Worm (Caenorhabditis elegans): ENCODE results near the gene ceh-84.
A peak's percentile ranks its signal among the peaks of the same experiment; 100 is the strongest.
"Not testable (repeated sequence)": the region's sequence is repeated elsewhere in the genome, so short reads cannot be mapped to it uniquely, and the experiment has no call there.

Gene ceh-84

ce11 chrII:2000720-2001119 is at the start of gene ceh-84:
Gene ceh-84, minus strand, starts transcription at chrII:2000820.
- not testable (repeated sequence) for TF ChIP-seq madf-6, ceh-100, ceh-91 (GFP tag; IDR thresholded peaks at IDR 0.05)

ce11 chrII:2046556-2046955 is 45.9 kb upstream of the ceh-84 start, which contains the start of gene math-1:
Gene math-1, minus strand, starts transcription at chrII:2046656.
- 0 out of 2 replicates have a peak, but pooled peaks have one; percentile 7 for TF ChIP-seq zfh-2 (GFP tag; conservative IDR thresholded peaks at IDR 0.05)

ce11 chrII:2045505-2045904 is 44.9 kb upstream of the ceh-84 start, which contains the start of gene bath-24:
Gene bath-24, minus strand, starts transcription at chrII:2045605.
- TF ChIP-seq ceh-27 (GFP tag; optimal IDR thresholded peaks at IDR 0.05) (no peak), lsl-1 (GFP tag; optimal IDR thresholded peaks at IDR 0.05) (peak; percentile 65), somi-1 (GFP tag; optimal IDR thresholded peaks at IDR 0.05) (no peak), snpc-1.1 (tag; optimal IDR thresholded peaks at IDR 0.05; ENCODE audit: insufficient read depth) (no peak), atf-7 (tag; optimal IDR thresholded peaks at IDR 0.05) (no peak), sptf-2 (GFP tag; optimal IDR thresholded peaks at IDR 0.05) (no peak), ceh-58 (GFP tag; IDR thresholded peaks at IDR 0.05) (no peak)

ce11 chrII:2042447-2042846 is 41.8 kb upstream of the ceh-84 start, which contains the start of gene bath-20:
Gene bath-20, minus strand, starts transcription at chrII:2042547.
- no peak for TF ChIP-seq C17E4.6 (GFP tag; IDR thresholded peaks at IDR 0.05)
- no peak for TF ChIP-seq tbp1 (GFP tag; optimal IDR thresholded peaks at IDR 0.05)
- TF ChIP-seq egrh-3 (GFP tag; IDR thresholded peaks at IDR 0.05): no peak
- no peak for TF ChIP-seq aptf-2 (GFP tag; conservative IDR thresholded peaks at IDR 0.05)
- peak; percentile 31 for TF ChIP-seq lsl-1 (GFP tag; optimal IDR thresholded peaks at IDR 0.05)
- no peak for TF ChIP-seq him-1 (tag; optimal IDR thresholded peaks at IDR 0.05)
- no peak for TF ChIP-seq B0019.2 (GFP tag; conservative IDR thresholded peaks at IDR 0.05)
- no peak for TF ChIP-seq Y95B8A.8 (GFP tag; IDR thresholded peaks at IDR 0.05)

ce11 chrII:2039288-2039687 is 38.7 kb upstream of the ceh-84 start, which contains the start of gene bath-19:
Gene bath-19, minus strand, starts transcription at chrII:2039388.
- TF ChIP-seq nhr-27 (tag; optimal IDR thresholded peaks at IDR 0.05): no peak
- TF ChIP-seq efl-1 (GFP tag; optimal IDR thresholded peaks at IDR 0.05): no peak
- peak; percentile 54 for TF ChIP-seq lsl-1 (GFP tag; optimal IDR thresholded peaks at IDR 0.05)

ce11 chrII:2033286-2033685 is 32.7 kb upstream of the ceh-84 start, which contains the start of gene F59H6.14:
Gene F59H6.14, plus strand, starts transcription at chrII:2033586.
- TF ChIP-seq lsl-1 (GFP tag; optimal IDR thresholded peaks at IDR 0.05) (peak; percentile 18), ztf-26 (tag; optimal IDR thresholded peaks at IDR 0.05) (no peak)

- peak; percentile 48 for TF ChIP-seq efl-1 (GFP tag; optimal IDR thresholded peaks at IDR 0.05)
- peak; percentile 57 for TF ChIP-seq mcd-1 (GFP tag; IDR thresholded peaks at IDR 0.05)
- TF ChIP-seq madf-6 (GFP tag; IDR thresholded peaks at IDR 0.05): 0 out of 2 replicates have a peak, but pooled peaks have one; percentile 1
These were observed 31.7 kb upstream of the ceh-84 start, which contains the start of gene btb-4 for ce11 chrII:2032282-2032681. Gene btb-4, plus strand, starts transcription at chrII:2032316.

- TF ChIP-seq rpc-1 (optimal IDR thresholded peaks at IDR 0.05): no peak
- no peak for TF ChIP-seq rpc-1 (tag; optimal IDR thresholded peaks at IDR 0.05)
- peak; percentile 82 for TF ChIP-seq lsl-1 (GFP tag; optimal IDR thresholded peaks at IDR 0.05)
- TF ChIP-seq F55B11.4 (tag; optimal IDR thresholded peaks at IDR 0.05; ENCODE audit: borderline replicate concordance, insufficient read depth): no peak
- TF ChIP-seq cebp-1 (GFP tag; IDR thresholded peaks at IDR 0.05): no peak
- no peak for TF ChIP-seq cebp-1 (tag; optimal IDR thresholded peaks at IDR 0.05)
- no peak for TF ChIP-seq lag-1 (GFP tag; IDR thresholded peaks at IDR 0.05)
- TF ChIP-seq attf-6 (GFP tag; IDR thresholded peaks at IDR 0.05): no peak
- TF ChIP-seq F49E8.2 (tag; optimal IDR thresholded peaks at IDR 0.05; ENCODE audit: insufficient read depth): no peak
- TF ChIP-seq nfya-2 (GFP tag; IDR thresholded peaks at IDR 0.05): no peak
- peak; percentile 42; the same call in 1 of the 2 replicates for TF ChIP-seq madf-6 (GFP tag; IDR thresholded peaks at IDR 0.05)
- no peak for TF ChIP-seq athp-1 (tag; optimal IDR thresholded peaks at IDR 0.05)
- no peak for TF ChIP-seq F33H1.4 (GFP tag; IDR thresholded peaks at IDR 0.05)
- TF ChIP-seq F22D6.2 (tag; optimal IDR thresholded peaks at IDR 0.05): no peak
- peak; percentile 40; the same call in 1 of the 2 replicates for TF ChIP-seq D2030.7 (GFP tag; IDR thresholded peaks at IDR 0.05)
- no peak for TF ChIP-seq ztf-26 (tag; optimal IDR thresholded peaks at IDR 0.05)
- no peak for TF ChIP-seq efl-1 (GFP tag; optimal IDR thresholded peaks at IDR 0.05)
These were observed 31.2 kb upstream of the ceh-84 start, which contains the start of gene bath-5 for ce11 chrII:2031852-2032251. Gene bath-5, minus strand, starts transcription at chrII:2031952.
